Fruit fly (Drosophila melanogaster) whole organism, pupa: ENCODE data around the gene CG31612.

Experiments
- CG12605 ChIP-seq: fragments of 200-800 bp; sonication (Bioruptor generic); IDR thresholded peaks from 2 replicates; pipeline ENCODE4 v1.3.6; 2022; ENCODE audit warnings: missing biosample characterization, missing genetic modification characterization
- CG13204 ChIP-seq: fragments of 200-800 bp; sonication (Bioruptor generic); optimal IDR thresholded peaks from 2 replicates; lab custom pipeline; 2018; ENCODE audit warnings: missing biosample characterization, mild to moderate bottlenecking, missing genetic modification characterization, moderate library complexity
- CG14655 ChIP-seq: fragments of 200-800 bp; sonication (Bioruptor generic); optimal IDR thresholded peaks from 3 replicates; lab custom pipeline; 2017; ENCODE audit warnings: mild to moderate bottlenecking, missing biosample characterization, missing genetic modification reagents, missing genetic modification characterization
- CG15710 ChIP-seq: fragments of 200-800 bp; sonication (Bioruptor generic); optimal IDR thresholded peaks from 2 replicates; lab custom pipeline; 2018; ENCODE audit warnings: missing biosample characterization, mild to moderate bottlenecking, missing genetic modification characterization, moderate library complexity
- CG32121 ChIP-seq: fragments of 200-800 bp; sonication (Bioruptor generic); IDR thresholded peaks from 2 replicates; pipeline ENCODE4 v1.3.6; 2022; ENCODE audit warnings: missing biosample characterization, missing genetic modification characterization
- CG34367 ChIP-seq: fragments of 200-800 bp; sonication (Bioruptor generic); optimal IDR thresholded peaks from 2 replicates; lab custom pipeline; 2018; ENCODE audit warnings: missing biosample characterization, mild to moderate bottlenecking, missing genetic modification characterization
- CG8159 ChIP-seq: fragments of 200-800 bp; sonication (Bioruptor generic); optimal IDR thresholded peaks from 3 replicates; lab custom pipeline; 2018; ENCODE audit warnings: missing biosample characterization, mild to moderate bottlenecking, missing genetic modification characterization, moderate library complexity
- D1 ChIP-seq: fragments of 200-800 bp; sonication (Bioruptor generic); optimal IDR thresholded peaks from 2 replicates; lab custom pipeline; 2018; ENCODE audit warnings: missing biosample characterization, mild to moderate bottlenecking, missing genetic modification characterization, moderate library complexity
- EcR ChIP-seq: fragments of 200-800 bp; sonication (Bioruptor generic); optimal IDR thresholded peaks from 3 replicates; lab custom pipeline; 2019; ENCODE audit warnings: missing biosample characterization, missing genetic modification characterization, mild to moderate bottlenecking, moderate library complexity, missing genetic modification reagents
- Pif1A ChIP-seq: fragments of 200-800 bp; sonication (Bioruptor generic); optimal IDR thresholded peaks from 3 replicates; lab custom pipeline; 2016; ENCODE audit warnings: missing biosample characterization, missing genetic modification characterization
- Snoo ChIP-seq: fragments of 200-800 bp; sonication (Bioruptor generic); optimal IDR thresholded peaks from 3 replicates; lab custom pipeline; 2017; ENCODE audit warnings: missing biosample characterization, mild to moderate bottlenecking, missing genetic modification characterization, inconsistent platforms
- gl ChIP-seq: fragments of 200-800 bp; sonication (Bioruptor generic); optimal IDR thresholded peaks from 2 replicates; lab custom pipeline; 2018; ENCODE audit warnings: missing biosample characterization, mild to moderate bottlenecking, missing genetic modification characterization
- rn ChIP-seq: fragments of 200-800 bp; sonication (Bioruptor generic); IDR thresholded peaks from 2 replicates; pipeline ENCODE4 v1.3.6; 2022; ENCODE audit warnings: missing biosample characterization, missing genetic modification characterization

DNA sequence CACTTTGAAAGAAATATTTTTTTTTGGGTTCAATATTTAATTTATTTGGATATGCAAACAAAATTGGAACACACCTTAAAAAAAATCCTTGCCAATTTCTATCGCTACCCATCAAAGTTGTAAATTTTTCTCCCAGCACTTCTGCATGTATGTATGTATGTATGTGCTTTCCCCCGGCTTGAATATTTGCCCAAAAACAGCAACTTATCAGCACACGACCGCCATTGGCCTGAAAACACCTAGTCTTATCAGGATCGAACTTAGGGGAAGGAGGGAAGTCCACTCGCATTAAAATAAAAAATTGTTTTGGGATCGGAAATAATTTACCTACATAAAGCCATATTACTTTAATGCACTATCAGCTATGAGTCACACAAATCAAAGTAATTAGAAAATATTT, 41.2 kb downstream of the CG31612 start:
- no peak for TF ChIP-seq gl (tag; lab: Kevin White, UChicago)
- no peak for TF ChIP-seq CG15710 (tag; lab: Kevin White, UChicago)
- peak; percentile 68 for TF ChIP-seq D1 (tag; lab: Kevin White, UChicago)
- no peak for TF ChIP-seq CG13204 (GFP tag; lab: Kevin White, UChicago)
- no peak; the same call in 1 of the 2 replicates for TF ChIP-seq CG12605 (GFP tag; lab: Robert Waterston, UW)
- TF ChIP-seq CG32121 (GFP tag; lab: Robert Waterston, UW), result peak; percentile 27; the same call in 1 of the 2 replicates
- no peak for TF ChIP-seq EcR (GFP tag; lab: Kevin White, UChicago)
- TF ChIP-seq CG8159 (tag; lab: Kevin White, UChicago), result peak; percentile 3
- no peak for TF ChIP-seq CG34367 (tag; lab: Kevin White, UChicago)
- TF ChIP-seq Snoo (tag; lab: Kevin White, UChicago), result no peak
- no peak for TF ChIP-seq rn (GFP tag; lab: Robert Waterston, UW)
- TF ChIP-seq Pif1A (GFP tag; lab: Kevin White, UChicago), result no peak
- TF ChIP-seq CG14655 (GFP tag; lab: Kevin White, UChicago), result peak; percentile 31
